Worm (Caenorhabditis elegans) whole organism, L2 larva: Measurements from ENCODE around the gene dcaf-1.

Experiments
- C34F6.9 ChIP-seq: fragments of 150-350 bp; optimal IDR thresholded peaks from 2 replicates; lab custom pipeline; 2014; ENCODE audit warnings: missing biosample characterization, missing genetic modification characterization
- F13H6.1 ChIP-seq: sonication (generic microtip); optimal IDR thresholded peaks from 2 replicates; lab custom pipeline; 2016; ENCODE audit warnings: missing genetic modification characterization, missing compliant biosample characterization
- R02D3.7 ChIP-seq: fragments of 150-350 bp; optimal IDR thresholded peaks from 2 replicates; lab custom pipeline; 2014; ENCODE audit warnings: missing biosample characterization, missing genetic modification characterization
- Y55F3AM.14 ChIP-seq: fragments of 200-800 bp; sonication (Bioruptor generic); optimal IDR thresholded peaks from 2 replicates; lab custom pipeline; 2018; ENCODE audit warnings: mild to moderate bottlenecking, missing genetic modification characterization, missing compliant biosample characterization
- ZK546.5 ChIP-seq: sonication (generic microtip); optimal IDR thresholded peaks from 2 replicates; lab custom pipeline; 2017; ENCODE audit warnings: missing biosample characterization, missing genetic modification characterization
- aly-2 ChIP-seq: fragments of 150-350 bp; optimal IDR thresholded peaks from 2 replicates; lab custom pipeline; 2014; ENCODE audit warnings: missing biosample characterization, missing genetic modification characterization
- ama-1 ChIP-seq: fragments of 150-350 bp; optimal IDR thresholded peaks from 2 replicates; lab custom pipeline; 2018; ENCODE audit warnings: inconsistent platforms
- blmp-1 ChIP-seq: sonication (generic microtip); optimal IDR thresholded peaks from 2 replicates; lab custom pipeline; 2017; ENCODE audit warnings: missing genetic modification characterization, mild to moderate bottlenecking, missing compliant biosample characterization, antibody characterized with exemption, moderate library complexity; ENCODE audit not compliant: insufficient read depth
- ceh-82 ChIP-seq: fragments of 150-350 bp; optimal IDR thresholded peaks from 2 replicates; lab custom pipeline; 2014; ENCODE audit warnings: missing biosample characterization, missing genetic modification characterization
- crh-2 ChIP-seq: sonication (generic microtip); optimal IDR thresholded peaks from 2 replicates; lab custom pipeline; 2017; ENCODE audit warnings: missing biosample characterization, missing genetic modification characterization
- dmd-4 ChIP-seq: sonication (generic microtip); optimal IDR thresholded peaks from 2 replicates; lab custom pipeline; 2017; ENCODE audit warnings: missing biosample characterization, missing genetic modification characterization
- egl-27 ChIP-seq: sonication (generic microtip); optimal IDR thresholded peaks from 3 replicates; lab custom pipeline; 2017; ENCODE audit warnings: missing biosample characterization, missing genetic modification reagents, missing genetic modification characterization
- elt-3 ChIP-seq: sonication (generic microtip); optimal IDR thresholded peaks from 2 replicates; lab custom pipeline; 2017; ENCODE audit warnings: missing biosample characterization, missing genetic modification characterization
- fos-1 ChIP-seq: fragments of 150-350 bp; optimal IDR thresholded peaks from 2 replicates; lab custom pipeline; 2014; ENCODE audit warnings: missing biosample characterization, missing genetic modification characterization
- gmeb-1 ChIP-seq: fragments of 150-350 bp; optimal IDR thresholded peaks from 2 replicates; lab custom pipeline; 2014; ENCODE audit warnings: missing biosample characterization, missing genetic modification characterization
- lin-11 ChIP-seq: fragments of 150-350 bp; sonication (generic microtip); optimal IDR thresholded peaks from 2 replicates; lab custom pipeline; 2014; ENCODE audit warnings: missing biosample characterization, missing genetic modification characterization, inconsistent platforms, mixed read lengths
- lin-13 ChIP-seq: fragments of 150-350 bp; optimal IDR thresholded peaks from 2 replicates; lab custom pipeline; 2014; ENCODE audit warnings: missing biosample characterization, missing genetic modification reagents, missing genetic modification characterization
- lin-39 ChIP-seq: fragments of 150-350 bp; optimal IDR thresholded peaks from 2 replicates; lab custom pipeline; 2014; ENCODE audit warnings: missing biosample characterization, missing genetic modification reagents, missing genetic modification characterization
- lsy-2 ChIP-seq, 2 experiments: fragments of 150-350 bp in 1 of 2; sonication (generic microtip) in 1 of 2; optimal IDR thresholded peaks; 2 replicates each; lab custom pipeline; 2014 to 2017; ENCODE audit warnings: missing biosample characterization in 2 of 2, missing genetic modification characterization in 2 of 2
- mab-5 ChIP-seq: fragments of 150-350 bp; optimal IDR thresholded peaks from 2 replicates; lab custom pipeline; 2014; ENCODE audit warnings: missing biosample characterization, missing genetic modification characterization
- mbf-1 ChIP-seq: sonication (generic microtip); optimal IDR thresholded peaks from 2 replicates; lab custom pipeline; 2017; ENCODE audit warnings: missing biosample characterization, missing genetic modification characterization
- nhr-10 ChIP-seq: sonication (generic microtip); optimal IDR thresholded peaks from 2 replicates; lab custom pipeline; 2017; ENCODE audit warnings: missing biosample characterization, missing genetic modification characterization
- nhr-12 ChIP-seq: fragments of 150-350 bp; optimal IDR thresholded peaks from 2 replicates; lab custom pipeline; 2014; ENCODE audit warnings: missing biosample characterization, missing genetic modification characterization
- nhr-129 ChIP-seq: fragments of 150-350 bp; optimal IDR thresholded peaks from 2 replicates; lab custom pipeline; 2014; ENCODE audit warnings: missing biosample characterization, missing genetic modification characterization
- nhr-21 ChIP-seq: fragments of 150-350 bp; optimal IDR thresholded peaks from 2 replicates; lab custom pipeline; 2014; ENCODE audit warnings: missing biosample characterization, missing genetic modification characterization
- nhr-25 ChIP-seq: fragments of 150-350 bp; sonication (generic microtip); optimal IDR thresholded peaks from 3 replicates; lab custom pipeline; 2014; ENCODE audit warnings: missing biosample characterization, missing genetic modification characterization
- nhr-6 ChIP-seq: fragments of 150-350 bp; optimal IDR thresholded peaks from 2 replicates; lab custom pipeline; 2014; ENCODE audit warnings: missing biosample characterization, missing genetic modification characterization
- peb-1 ChIP-seq: fragments of 150-350 bp; optimal IDR thresholded peaks from 2 replicates; lab custom pipeline; 2014; ENCODE audit warnings: missing biosample characterization, missing genetic modification characterization
- sem-4 ChIP-seq: fragments of 150-350 bp; optimal IDR thresholded peaks from 2 replicates; lab custom pipeline; 2014; ENCODE audit warnings: missing biosample characterization, missing genetic modification reagents, missing genetic modification characterization
- skn-1 ChIP-seq: sonication (generic microtip); optimal IDR thresholded peaks from 2 replicates; lab custom pipeline; 2017; ENCODE audit warnings: missing biosample characterization, missing genetic modification characterization
- sma-3 ChIP-seq: sonication (generic microtip); optimal IDR thresholded peaks from 2 replicates; lab custom pipeline; 2016; ENCODE audit warnings: missing genetic modification reagents, missing genetic modification characterization, missing compliant biosample characterization
- sma-9 ChIP-seq, 2 experiments: fragments of 150-350 bp in 1 of 2; sonication (generic microtip) in 1 of 2; optimal IDR thresholded peaks; 2 replicates each; lab custom pipeline; 2014 to 2016; ENCODE audit warnings: missing genetic modification characterization in 2 of 2, mild to moderate bottlenecking in 1 of 2, missing biosample characterization in 1 of 2, missing compliant biosample characterization in 1 of 2, missing genetic modification reagents in 1 of 2, moderate library complexity in 1 of 2
- snpc-4 ChIP-seq: fragments of 150-350 bp; optimal IDR thresholded peaks from 2 replicates; lab custom pipeline; 2014; ENCODE audit warnings: missing biosample characterization, missing genetic modification characterization
- unc-55 ChIP-seq: fragments of 150-350 bp; sonication (generic microtip); optimal IDR thresholded peaks from 3 replicates; lab custom pipeline; 2014; ENCODE audit warnings: missing biosample characterization, missing genetic modification reagents, missing genetic modification characterization
- ztf-1 ChIP-seq: fragments of 200-800 bp; sonication (Bioruptor generic); conservative IDR thresholded peaks from 2 replicates; pipeline ENCODE4 v1.3.6; 2022; ENCODE audit warnings: missing genetic modification characterization, missing compliant biosample characterization
- ztf-11 ChIP-seq: sonication (generic microtip); optimal IDR thresholded peaks from 2 replicates; lab custom pipeline; 2017; ENCODE audit warnings: missing biosample characterization, missing genetic modification characterization
- ztf-4 ChIP-seq: fragments of 150-350 bp; optimal IDR thresholded peaks from 2 replicates; lab custom pipeline; 2014; ENCODE audit warnings: missing biosample characterization, missing genetic modification characterization

The dcaf-1 gene

DNA sequence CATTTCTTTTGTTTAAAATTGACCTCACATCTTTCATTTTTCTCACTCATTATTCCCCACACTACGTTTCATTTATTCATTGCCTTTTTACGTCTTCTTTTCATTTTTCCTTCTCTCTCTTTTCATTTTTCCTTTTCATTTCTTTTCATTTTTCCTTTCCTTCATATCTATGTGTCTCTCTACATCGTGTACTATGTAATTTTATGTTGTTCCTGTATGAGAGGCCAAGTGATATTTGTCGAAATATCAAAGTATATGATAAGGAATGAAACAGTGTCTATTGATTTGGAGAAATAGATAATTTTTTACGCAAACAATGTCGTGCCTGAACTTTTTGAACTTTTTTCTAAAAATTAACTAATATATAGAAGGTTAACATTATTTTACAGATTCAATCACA, 10.0 kb upstream of the dcaf-1 start:
- TF ChIP-seq sma-3 (GFP tag; lab: Kevin White, UChicago) (peak; percentile 24), mbf-1 (no peak), nhr-10 (no peak), C34F6.9 (tag; lab: Kevin White, UChicago) (peak; percentile 16), snpc-4 (peak; percentile 7), ama-1 (lab: Kevin White, UChicago) (no peak), unc-55 (no peak), nhr-129 (tag; lab: Kevin White, UChicago) (peak; percentile 31), gmeb-1 (tag; lab: Kevin White, UChicago) (no peak), mab-5 (no peak), crh-2 (peak; percentile 69), egl-27 (tag; lab: Kevin White, UChicago) (no peak), dmd-4 (no peak), lin-39 (no peak), sma-9 (GFP tag; optimal IDR thresholded peaks at IDR 0.05; lab: Kevin White, UChicago) (no peak), sma-9 (tag; optimal IDR thresholded peaks at IDR 0.05; lab: Kevin White, UChicago) (no peak), lsy-2 (tag; optimal IDR thresholded peaks at IDR 0.05; lab: Kevin White, UChicago) (peak in 1 of 2 experiments; percentile 15), nhr-21 (peak; percentile 21), ztf-4 (tag; lab: Kevin White, UChicago) (no peak), blmp-1 (tag; lab: Kevin White, UChicago) (peak; percentile 93), nhr-25 (peak; percentile 63), nhr-6 (tag; lab: Kevin White, UChicago) (no peak), skn-1 (tag; lab: Kevin White, UChicago) (peak; percentile 40), fos-1 (tag; lab: Kevin White, UChicago) (peak; percentile 92), F13H6.1 (tag; lab: Kevin White, UChicago) (no peak)

DNA sequence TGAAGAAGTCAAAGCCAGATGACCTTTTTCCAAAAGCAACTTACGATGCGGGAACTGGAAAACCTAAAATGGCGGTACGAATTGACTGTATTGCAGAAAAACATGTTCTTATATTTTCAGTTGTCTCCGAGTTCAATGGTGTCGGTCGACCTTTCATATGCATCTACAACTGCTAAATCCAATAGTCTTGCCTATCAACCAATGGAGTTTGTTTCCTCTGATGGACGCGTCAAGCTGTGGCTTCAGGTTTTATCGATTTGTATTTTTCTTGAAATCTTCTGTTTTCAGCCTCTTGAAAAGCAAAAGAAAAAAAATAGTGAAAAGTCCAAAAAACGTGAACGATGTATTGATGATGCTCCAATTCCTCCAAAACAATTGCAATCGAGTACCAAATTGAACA, 7.7 kb upstream of the dcaf-1 start:
- TF ChIP-seq ztf-11 (tag; lab: Kevin White, UChicago) = no peak
- TF ChIP-seq sma-9 (GFP tag; optimal IDR thresholded peaks at IDR 0.05; lab: Kevin White, UChicago) = no peak
- TF ChIP-seq sma-9 (tag; optimal IDR thresholded peaks at IDR 0.05; lab: Kevin White, UChicago) = no peak
- no peak for TF ChIP-seq C34F6.9 (tag; lab: Kevin White, UChicago)
- no peak for TF ChIP-seq dmd-4
- TF ChIP-seq lin-11 = no peak
- TF ChIP-seq, all 48 proteins: peak for 0

DNA sequence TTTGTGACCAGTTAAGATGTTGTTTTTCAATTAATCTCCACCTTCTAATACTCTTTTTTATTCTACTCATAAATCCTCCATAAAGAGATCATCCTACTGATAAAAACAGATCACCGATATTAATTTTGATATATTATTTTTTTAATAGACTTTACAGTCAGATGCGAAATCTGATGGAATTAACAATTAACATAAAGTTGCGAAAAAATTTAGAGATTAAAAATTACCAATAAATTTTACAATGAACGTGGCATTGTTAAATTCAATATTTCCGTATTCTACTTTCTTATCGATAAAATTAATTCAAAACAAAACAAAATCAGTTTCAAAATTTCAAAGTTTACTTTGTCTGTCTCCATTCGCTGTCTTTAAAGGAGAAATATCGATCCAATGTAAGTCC, 6.3 kb upstream of the dcaf-1 start, which contains the start of gene K01H12.4:
K01H12.4 (plus strand) TSS at position 301 of the 400 bp plus-strand sequence.
- TF ChIP-seq lin-13 = no peak

DNA sequence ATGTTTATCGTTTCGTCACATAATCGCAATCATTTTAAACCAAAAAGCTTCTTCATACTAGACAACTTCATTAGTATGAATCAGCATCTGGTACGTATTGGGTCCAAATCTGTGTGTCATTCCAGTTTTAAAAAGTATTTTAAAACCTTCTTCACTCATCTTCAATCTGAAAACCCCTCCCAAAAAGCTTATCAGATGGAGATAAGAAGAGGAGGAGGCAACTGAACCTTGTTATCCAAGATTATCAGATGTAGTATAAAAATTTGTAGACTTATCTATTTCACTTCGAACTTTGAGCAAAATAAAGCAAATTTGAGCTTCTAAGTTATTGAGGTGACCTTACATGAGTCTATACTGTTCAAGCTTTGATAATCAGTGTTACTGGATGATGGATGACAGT, 3.4 kb upstream of the dcaf-1 start, which contains the start of gene nhr-38:
nhr-38 (plus strand) TSS at position 301 of the 400 bp plus-strand sequence.
- no peak for TF ChIP-seq nhr-129 (tag; lab: Kevin White, UChicago)
- no peak for TF ChIP-seq lin-39
- no peak for TF ChIP-seq nhr-10
- no peak for TF ChIP-seq aly-2
- TF ChIP-seq Y55F3AM.14 (GFP tag; lab: Kevin White, UChicago) = no peak
- no peak for TF ChIP-seq nhr-6 (tag; lab: Kevin White, UChicago)
- no peak for TF ChIP-seq dmd-4
- TF ChIP-seq skn-1 (tag; lab: Kevin White, UChicago) = no peak
- TF ChIP-seq sma-9 (GFP tag; optimal IDR thresholded peaks at IDR 0.05; lab: Kevin White, UChicago) = no peak
- no peak for TF ChIP-seq sma-9 (tag; optimal IDR thresholded peaks at IDR 0.05; lab: Kevin White, UChicago)
- TF ChIP-seq ztf-1 (GFP tag; lab: Robert Waterston, UW) = no peak
- no peak for TF ChIP-seq nhr-12 (tag; lab: Kevin White, UChicago)
- no peak for TF ChIP-seq ZK546.5 (tag; lab: Kevin White, UChicago)
- no peak for TF ChIP-seq snpc-4

DNA sequence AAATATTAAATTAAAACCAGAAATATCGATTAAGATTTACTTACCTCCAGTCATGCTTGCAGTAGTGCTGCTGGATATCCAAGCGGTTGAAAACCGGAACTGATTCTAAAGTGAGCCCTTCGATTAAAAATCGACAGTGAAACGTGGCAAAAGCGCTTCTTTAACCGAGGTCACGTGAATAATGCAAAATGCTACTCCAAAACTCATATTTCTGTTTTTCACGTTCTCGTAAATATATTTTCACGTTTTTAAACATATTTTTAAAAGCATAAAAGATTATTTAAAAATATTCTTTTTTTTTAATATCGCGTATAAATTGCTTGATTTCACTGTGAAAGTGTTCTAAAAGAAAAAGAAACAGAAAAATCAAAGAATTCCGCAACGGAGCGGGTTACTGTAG, 2.7 kb upstream of the dcaf-1 start, which contains the start of gene ant-1.3:
ant-1.3 (minus strand) TSS at position 101 of the 400 bp plus-strand sequence.
- TF ChIP-seq sem-4 (tag; lab: Kevin White, UChicago) = no peak
- no peak for TF ChIP-seq nhr-25
- no peak for TF ChIP-seq ceh-82 (tag; lab: Kevin White, UChicago)
- TF ChIP-seq R02D3.7 (tag; lab: Kevin White, UChicago) = no peak
- no peak for TF ChIP-seq blmp-1 (tag; lab: Kevin White, UChicago)
- TF ChIP-seq F13H6.1 (tag; lab: Kevin White, UChicago) = no peak
- no peak for TF ChIP-seq Y55F3AM.14 (GFP tag; lab: Kevin White, UChicago)
- TF ChIP-seq aly-2 = no peak
- no peak for TF ChIP-seq C34F6.9 (tag; lab: Kevin White, UChicago)
- no peak for TF ChIP-seq skn-1 (tag; lab: Kevin White, UChicago)
- TF ChIP-seq elt-3 (tag; lab: Kevin White, UChicago) = no peak
- TF ChIP-seq fos-1 (tag; lab: Kevin White, UChicago) = no peak
- no peak for TF ChIP-seq sma-9 (GFP tag; optimal IDR thresholded peaks at IDR 0.05; lab: Kevin White, UChicago)
- TF ChIP-seq sma-9 (tag; optimal IDR thresholded peaks at IDR 0.05; lab: Kevin White, UChicago) = no peak
- no peak for TF ChIP-seq lin-13
- TF ChIP-seq crh-2 = no peak
- no peak for TF ChIP-seq lsy-2 (tag; optimal IDR thresholded peaks at IDR 0.05; lab: Kevin White, UChicago)
- TF ChIP-seq peb-1 (tag; lab: Kevin White, UChicago) = no peak
